Fruit fly (Drosophila melanogaster) whole organism, embryonic: ENCODE measurements around the gene CG1246.

Experiments
- Antp ChIP-seq: fragments of 200-800 bp; sonication (Bioruptor generic); optimal IDR thresholded peaks from 3 replicates; lab custom pipeline; 2016; ENCODE audit warnings: missing biosample characterization, missing genetic modification characterization
- Blimp-1 ChIP-seq: fragments of 200-800 bp; sonication (Bioruptor generic); optimal IDR thresholded peaks from 3 replicates; lab custom pipeline; 2018; ENCODE audit warnings: missing biosample characterization, missing genetic modification characterization, mild to moderate bottlenecking, moderate library complexity, missing genetic modification reagents
- C15 ChIP-seq: fragments of 200-800 bp; sonication (Bioruptor generic); IDR thresholded peaks from 3 replicates; pipeline ENCODE4 v1.3.6; 2022; ENCODE audit warnings: missing biosample characterization, missing genetic modification characterization
- CG10274 ChIP-seq: fragments of 200-800 bp; sonication (Bioruptor generic); optimal IDR thresholded peaks from 3 replicates; lab custom pipeline; 2017; ENCODE audit warnings: missing biosample characterization, mild to moderate bottlenecking, missing genetic modification characterization
- CG10959 ChIP-seq: fragments of 200-800 bp; sonication (Bioruptor generic); IDR thresholded peaks from 2 replicates; pipeline ENCODE4 v1.3.6; 2022; ENCODE audit warnings: missing biosample characterization, missing genetic modification characterization
- CG11085 ChIP-seq: fragments of 200-800 bp; sonication (Bioruptor generic); IDR thresholded peaks from 2 replicates; pipeline ENCODE4 v1.3.6; 2022; ENCODE audit warnings: missing biosample characterization, missing genetic modification characterization
- CG12071 ChIP-seq: fragments of 200-800 bp; sonication (Bioruptor generic); optimal IDR thresholded peaks from 3 replicates; lab custom pipeline; 2018; ENCODE audit warnings: missing biosample characterization, mild to moderate bottlenecking, missing genetic modification characterization
- CG13296 ChIP-seq: fragments of 200-800 bp; sonication (Bioruptor generic); optimal IDR thresholded peaks from 3 replicates; lab custom pipeline; 2018; ENCODE audit warnings: missing biosample characterization, mild to moderate bottlenecking, missing genetic modification characterization
- CG13894 ChIP-seq: fragments of 200-800 bp; sonication (Bioruptor generic); optimal IDR thresholded peaks from 3 replicates; lab custom pipeline; 2018; ENCODE audit warnings: missing biosample characterization, mild to moderate bottlenecking, missing genetic modification characterization, moderate library complexity
- CG15073 ChIP-seq: fragments of 200-800 bp; sonication (Bioruptor generic); optimal IDR thresholded peaks from 2 replicates; lab custom pipeline; 2016; ENCODE audit warnings: missing biosample characterization, missing genetic modification characterization
- CG17186 ChIP-seq: fragments of 200-800 bp; sonication (Bioruptor generic); optimal IDR thresholded peaks from 3 replicates; lab custom pipeline; 2017; ENCODE audit warnings: missing biosample characterization, missing genetic modification reagents, missing genetic modification characterization
- CG17612 ChIP-seq: fragments of 200-800 bp; sonication (Bioruptor generic); IDR thresholded peaks from 2 replicates; pipeline ENCODE4 v1.3.6; 2022; ENCODE audit warnings: missing biosample characterization, missing genetic modification characterization
- CG2199 ChIP-seq: fragments of 200-800 bp; sonication (Bioruptor generic); IDR thresholded peaks from 3 replicates; pipeline ENCODE4 v1.3.6; 2022; ENCODE audit warnings: missing biosample characterization, missing genetic modification characterization
- CG30020 ChIP-seq: fragments of 200-800 bp; optimal IDR thresholded peaks from 2 replicates; lab custom pipeline; 2019; ENCODE audit warnings: missing biosample characterization, mild to moderate bottlenecking, missing genetic modification characterization, moderate library complexity
- CG31224 ChIP-seq: fragments of 200-800 bp; sonication (Bioruptor generic); IDR thresholded peaks from 2 replicates; pipeline ENCODE4 v1.3.6; 2022; ENCODE audit warnings: missing biosample characterization, missing genetic modification characterization
- CG33213 ChIP-seq: fragments of 200-800 bp; sonication (Bioruptor generic); optimal IDR thresholded peaks from 3 replicates; lab custom pipeline; 2016; ENCODE audit warnings: missing biosample characterization, missing genetic modification characterization
- CG3726 ChIP-seq: fragments of 200-800 bp; sonication (Bioruptor generic); IDR thresholded peaks from 3 replicates; pipeline ENCODE4, ENCODE4 v1.3.6; 2022; ENCODE audit warnings: missing biosample characterization, missing genetic modification characterization
- CG6254 ChIP-seq: fragments of 200-800 bp; sonication (Bioruptor generic); optimal IDR thresholded peaks from 3 replicates; lab custom pipeline; 2017; ENCODE audit warnings: mild to moderate bottlenecking, missing biosample characterization, missing genetic modification reagents, missing genetic modification characterization
- CG6813 ChIP-seq: fragments of 200-800 bp; sonication (Bioruptor generic); optimal IDR thresholded peaks from 2 replicates; lab custom pipeline; 2017; ENCODE audit warnings: missing biosample characterization, missing genetic modification characterization, mild to moderate bottlenecking, moderate library complexity, missing genetic modification reagents
- Dip3 ChIP-seq: fragments of 200-800 bp; sonication (Bioruptor generic); optimal IDR thresholded peaks from 3 replicates; lab custom pipeline; 2016; ENCODE audit warnings: missing biosample characterization, missing genetic modification characterization
- Doc2 ChIP-seq: fragments of 200-800 bp; sonication (Bioruptor generic); IDR thresholded peaks from 2 replicates; pipeline ENCODE4 v1.3.6; 2022; ENCODE audit warnings: missing biosample characterization, missing genetic modification characterization
- Eip74EF ChIP-seq, 2 experiments: fragments of 200-800 bp in 1 of 2; fragments of >200 bp in 1 of 2; sonication (Bioruptor generic) in 1 of 2; optimal IDR thresholded peaks; 2 replicates each; lab custom pipeline; 2017 to 2019; ENCODE audit warnings: missing biosample characterization in 2 of 2, missing genetic modification characterization in 2 of 2, mild to moderate bottlenecking in 1 of 2, moderate library complexity in 1 of 2
- GATAe ChIP-seq: fragments of 200-800 bp; sonication (Bioruptor generic); conservative IDR thresholded peaks from 2 replicates; pipeline ENCODE4 v1.3.6; 2022; ENCODE audit warnings: missing biosample characterization, missing genetic modification characterization
- H2.0 ChIP-seq: fragments of 200-800 bp; sonication (Bioruptor generic); IDR thresholded peaks from 2 replicates; pipeline ENCODE4 v1.3.6; 2022; ENCODE audit warnings: missing biosample characterization, missing genetic modification characterization
- Hand ChIP-seq: fragments of 200-800 bp; sonication (Bioruptor generic); optimal IDR thresholded peaks from 2 replicates; lab custom pipeline; 2017; ENCODE audit warnings: mild to moderate bottlenecking, missing biosample characterization, missing genetic modification reagents, missing genetic modification characterization
- Hmr ChIP-seq: fragments of 200-800 bp; sonication (Bioruptor generic); optimal IDR thresholded peaks from 3 replicates; lab custom pipeline; 2017; ENCODE audit warnings: mild to moderate bottlenecking, missing biosample characterization, missing genetic modification reagents, missing genetic modification characterization
- Hmx ChIP-seq: fragments of 200-800 bp; sonication (Bioruptor generic); optimal IDR thresholded peaks from 2 replicates; lab custom pipeline; 2016; ENCODE audit warnings: missing biosample characterization, missing genetic modification characterization
- Myb ChIP-seq: fragments of 200-800 bp; sonication (Bioruptor generic); optimal IDR thresholded peaks from 2 replicates; lab custom pipeline; 2016; ENCODE audit warnings: missing biosample characterization, missing genetic modification characterization
- Sox102F ChIP-seq: fragments of 200-800 bp; sonication (Bioruptor generic); optimal IDR thresholded peaks from 2 replicates; lab custom pipeline; 2018; ENCODE audit warnings: missing biosample characterization, mild to moderate bottlenecking, missing genetic modification characterization, moderate library complexity
- Sry-δ ChIP-seq: fragments of 200-800 bp; sonication (Bioruptor generic); optimal IDR thresholded peaks from 2 replicates; lab custom pipeline; 2016; ENCODE audit warnings: missing biosample characterization, missing genetic modification characterization
- al ChIP-seq: fragments of 200-800 bp; sonication (Bioruptor generic); IDR thresholded peaks from 2 replicates; pipeline ENCODE4 v1.3.6; 2022; ENCODE audit warnings: missing biosample characterization, missing genetic modification characterization
- cato ChIP-seq: fragments of 200-800 bp; sonication (Bioruptor generic); optimal IDR thresholded peaks from 2 replicates; lab custom pipeline; 2016; ENCODE audit warnings: missing biosample characterization, missing genetic modification characterization, borderline replicate concordance
- chif ChIP-seq, 2 experiments: fragments of 200-800 bp; sonication (Bioruptor generic); optimal IDR thresholded peaks; 3 replicates each; lab custom pipeline; 2016; ENCODE audit warnings: missing biosample characterization in 2 of 2, missing genetic modification characterization in 2 of 2
- crol ChIP-seq: fragments of 200-800 bp; sonication (Bioruptor generic); IDR thresholded peaks from 2 replicates; pipeline ENCODE4 v1.3.6; 2022; ENCODE audit warnings: missing biosample characterization, missing genetic modification characterization
- danr ChIP-seq: fragments of 200-800 bp; sonication (Bioruptor generic); IDR thresholded peaks from 2 replicates; pipeline ENCODE4 v1.3.6; 2022; ENCODE audit warnings: missing biosample characterization, missing genetic modification characterization
- disco-r ChIP-seq: fragments of 200-800 bp; sonication (Bioruptor generic); optimal IDR thresholded peaks from 2 replicates; lab custom pipeline; 2016; ENCODE audit warnings: missing biosample characterization, missing genetic modification characterization
- fd3F ChIP-seq: fragments of 200-800 bp; sonication (Bioruptor generic); optimal IDR thresholded peaks from 2 replicates; lab custom pipeline; 2018; ENCODE audit warnings: missing biosample characterization, mild to moderate bottlenecking, missing genetic modification characterization, moderate library complexity
- ham ChIP-seq: fragments of 200-800 bp; sonication (Bioruptor generic); IDR thresholded peaks from 2 replicates; pipeline ENCODE4 v1.3.6; 2022; ENCODE audit warnings: missing biosample characterization, missing genetic modification characterization
- her ChIP-seq: fragments of 200-800 bp; sonication (Bioruptor generic); optimal IDR thresholded peaks from 2 replicates; lab custom pipeline; 2016; ENCODE audit warnings: missing biosample characterization, missing genetic modification characterization
- hkb ChIP-seq, 2 experiments: fragments of 200-800 bp in 1 of 2; fragments of >200 bp in 1 of 2; sonication (Bioruptor generic) in 1 of 2; IDR thresholded peaks in 1 of 2; optimal IDR thresholded peaks in 1 of 2; 2 replicates each; pipeline versions ENCODE4 v1.3.6 to Lab custom; 2017 to 2022; ENCODE audit warnings: missing biosample characterization in 1 of 2, missing genetic modification characterization in 1 of 2
- mam ChIP-seq: fragments of 200-800 bp; sonication (Bioruptor generic); optimal IDR thresholded peaks from 3 replicates; lab custom pipeline; 2016; ENCODE audit warnings: missing biosample characterization, missing genetic modification characterization
- mirr ChIP-seq: fragments of 200-800 bp; sonication (Bioruptor generic); optimal IDR thresholded peaks from 3 replicates; lab custom pipeline; 2018; ENCODE audit warnings: missing biosample characterization, mild to moderate bottlenecking, missing genetic modification characterization
- nau ChIP-seq: fragments of 200-800 bp; sonication (Bioruptor generic); optimal IDR thresholded peaks from 3 replicates; lab custom pipeline; 2017; ENCODE audit warnings: missing biosample characterization, mild to moderate bottlenecking, missing genetic modification characterization, missing genetic modification reagents
- pfk ChIP-seq: fragments of 200-800 bp; sonication (Bioruptor generic); optimal IDR thresholded peaks from 2 replicates; lab custom pipeline; 2018; ENCODE audit warnings: missing biosample characterization, mild to moderate bottlenecking, missing genetic modification characterization, moderate library complexity
- pita ChIP-seq: fragments of 200-800 bp; sonication (Bioruptor generic); optimal IDR thresholded peaks from 2 replicates; lab custom pipeline; 2017; ENCODE audit warnings: missing biosample characterization, mild to moderate bottlenecking, missing genetic modification characterization
- ranshi ChIP-seq: fragments of 200-800 bp; sonication (Bioruptor generic); IDR thresholded peaks from 2 replicates; pipeline ENCODE4 v1.3.6; 2022; ENCODE audit warnings: missing biosample characterization, missing genetic modification characterization
- tgo ChIP-seq: fragments of 200-800 bp; sonication (Bioruptor generic); IDR thresholded peaks from 3 replicates; pipeline ENCODE4 v1.3.6; 2022; ENCODE audit warnings: missing biosample characterization, missing genetic modification characterization
- unc-4 ChIP-seq: fragments of 200-800 bp; sonication (Bioruptor generic); IDR thresholded peaks from 2 replicates; pipeline ENCODE4 v1.3.6; 2022; ENCODE audit warnings: missing biosample characterization, missing genetic modification characterization; ENCODE audit not compliant: partially characterized antibody
- z ChIP-seq: fragments of 200-800 bp; sonication (Bioruptor generic); IDR thresholded peaks from 3 replicates; pipeline ENCODE4 v1.3.6; 2022; ENCODE audit warnings: missing biosample characterization, missing genetic modification characterization
- zen ChIP-seq: fragments of 200-800 bp; sonication (Bioruptor generic); optimal IDR thresholded peaks from 3 replicates; lab custom pipeline; 2018; ENCODE audit warnings: missing biosample characterization, mild to moderate bottlenecking, missing genetic modification characterization, moderate library complexity
- zfh2 ChIP-seq: fragments of 200-800 bp; sonication (Bioruptor generic); optimal IDR thresholded peaks from 2 replicates; lab custom pipeline; 2016; ENCODE audit warnings: missing biosample characterization, missing genetic modification characterization

The CG1246 gene

DNA sequence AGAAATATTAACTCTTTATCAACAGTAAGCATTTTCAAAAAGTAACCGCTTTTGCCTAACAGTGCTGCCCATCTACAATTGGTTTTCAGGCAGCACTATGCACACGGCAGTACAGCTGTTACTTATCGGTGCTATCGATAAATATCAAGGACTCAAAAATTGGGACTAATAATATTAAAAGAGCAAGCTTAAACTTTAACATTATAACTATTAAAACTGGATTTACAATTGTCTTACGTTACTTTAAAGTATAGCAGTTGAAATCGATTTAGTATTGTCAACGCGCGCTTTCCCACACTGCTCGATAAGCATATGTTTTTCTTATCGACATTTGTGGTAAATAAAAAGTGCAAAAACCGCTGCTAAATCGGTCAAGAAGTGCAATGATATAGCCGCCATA lies 16.4 kb upstream of the CG1246 start, which contains the start of the genes CG42245 and MEP-1 (continued):
- TF ChIP-seq hkb (optimal IDR thresholded peaks at IDR 0.05; lab: Kevin White, UChicago): no peak
- TF ChIP-seq hkb (GFP tag; IDR thresholded peaks at IDR 0.05; lab: Robert Waterston, UW): no peak
- no peak for TF ChIP-seq Hmx (GFP tag; lab: Kevin White, UChicago)
- TF ChIP-seq CG2199 (GFP tag; lab: Robert Waterston, UW): no peak
- TF ChIP-seq CG33213 (GFP tag; lab: Kevin White, UChicago): peak; percentile 44
- TF ChIP-seq tgo (GFP tag; lab: Robert Waterston, UW): no peak; the same call in 2 of the 3 replicates
- peak; percentile 40 for TF ChIP-seq Sox102F (GFP tag; lab: Kevin White, UChicago)
- TF ChIP-seq ranshi (GFP tag; lab: Robert Waterston, UW): no peak
- peak; percentile 38 for TF ChIP-seq Antp (GFP tag; lab: Kevin White, UChicago)
- TF ChIP-seq chif (GFP tag; optimal IDR thresholded peaks at IDR 0.05; lab: Kevin White, UChicago): peak; percentile 12 to 28
- TF ChIP-seq C15 (GFP tag; lab: Robert Waterston, UW): no peak
- no peak for TF ChIP-seq fd3F (GFP tag; lab: Kevin White, UChicago)
- peak; percentile 44 for TF ChIP-seq CG13894 (tag; lab: Kevin White, UChicago)
- TF ChIP-seq danr (GFP tag; lab: Robert Waterston, UW): no peak
- TF ChIP-seq al (GFP tag; lab: Robert Waterston, UW): no peak
- no peak for TF ChIP-seq crol
- peak; percentile 49 for TF ChIP-seq Blimp-1 (GFP tag; lab: Kevin White, UChicago)
- TF ChIP-seq disco-r (GFP tag; lab: Kevin White, UChicago): no peak
- no peak for TF ChIP-seq Doc2 (GFP tag; lab: Robert Waterston, UW)
- TF ChIP-seq zen (tag; lab: Kevin White, UChicago): no peak
- no peak for TF ChIP-seq CG12071 (GFP tag; lab: Kevin White, UChicago)
- TF ChIP-seq CG13296 (GFP tag; lab: Kevin White, UChicago): peak; percentile 32
- no peak for TF ChIP-seq CG6254 (GFP tag; lab: Kevin White, UChicago)
- TF ChIP-seq zfh2 (GFP tag; lab: Kevin White, UChicago): peak; percentile 33
- no peak for TF ChIP-seq CG10959
- no peak for TF ChIP-seq GATAe (GFP tag; lab: Robert Waterston, UW)
- peak; percentile 39 for TF ChIP-seq CG30020 (tag; lab: Kevin White, UChicago)
- TF ChIP-seq mirr (GFP tag; lab: Kevin White, UChicago): no peak
- no peak for TF ChIP-seq pita
- TF ChIP-seq nau (GFP tag; lab: Kevin White, UChicago): peak; percentile 37
- TF ChIP-seq Hand (GFP tag; lab: Kevin White, UChicago): no peak
- TF ChIP-seq ham (GFP tag; lab: Robert Waterston, UW): no peak
- no peak for TF ChIP-seq pfk (GFP tag; lab: Kevin White, UChicago)
- peak; percentile 97 for TF ChIP-seq Myb
- no peak for TF ChIP-seq z (GFP tag; lab: Robert Waterston, UW)
- no peak for TF ChIP-seq CG17612 (GFP tag; lab: Robert Waterston, UW)
- TF ChIP-seq her (GFP tag; lab: Kevin White, UChicago): peak; percentile 16
- TF ChIP-seq Hmr (GFP tag; lab: Kevin White, UChicago): peak; percentile 31
- TF ChIP-seq CG31224: no peak
- TF ChIP-seq unc-4 (GFP tag; lab: Robert Waterston, UW): peak; percentile 67
- 0 out of 2 replicates have a peak, but pooled peaks have one; percentile 4 for TF ChIP-seq H2.0
- TF ChIP-seq Sry-δ: peak; percentile 70
- TF ChIP-seq Dip3 (GFP tag; lab: Kevin White, UChicago): peak; percentile 54
- TF ChIP-seq mam (GFP tag; lab: Kevin White, UChicago): peak; percentile 34
- no peak for TF ChIP-seq CG10274 (GFP tag; lab: Kevin White, UChicago)
- peak; percentile 23 for TF ChIP-seq cato (GFP tag; lab: Kevin White, UChicago)
- TF ChIP-seq CG15073 (GFP tag; lab: Kevin White, UChicago): no peak
- TF ChIP-seq CG11085 (GFP tag; lab: Robert Waterston, UW): no peak
- TF ChIP-seq CG6813: no peak
- TF ChIP-seq CG3726 (GFP tag; lab: Robert Waterston, UW): no peak
- TF ChIP-seq CG17186: peak; percentile 65
- no peak for TF ChIP-seq Eip74EF (GFP tag; optimal IDR thresholded peaks at IDR 0.05; lab: Kevin White, UChicago)
